Worm (Caenorhabditis elegans) whole organism, L1 larva: ENCODE measurements around the gene F55A11.6.

Source experiments
- C16A3.4 ChIP-seq: fragments of 150-350 bp; optimal IDR thresholded peaks from 2 replicates; lab custom pipeline; 2014; ENCODE audit warnings: missing biosample characterization, missing genetic modification characterization
- C34B4.2 ChIP-seq: sonication (generic microtip); optimal IDR thresholded peaks from 2 replicates; lab custom pipeline; 2017; ENCODE audit warnings: mild to moderate bottlenecking, missing genetic modification characterization, missing compliant biosample characterization
- F16B12.6 ChIP-seq: fragments of 150-350 bp; optimal IDR thresholded peaks from 2 replicates; lab custom pipeline; 2014; ENCODE audit warnings: missing biosample characterization, missing genetic modification characterization
- alr-1 ChIP-seq: fragments of 200-800 bp; sonication (Bioruptor generic); optimal IDR thresholded peaks from 2 replicates; lab custom pipeline; 2018; ENCODE audit warnings: borderline replicate concordance, mild to moderate bottlenecking, missing genetic modification characterization, missing compliant biosample characterization
- blmp-1 ChIP-seq: fragments of 150-350 bp; optimal IDR thresholded peaks from 2 replicates; lab custom pipeline; 2014; ENCODE audit warnings: missing biosample characterization, missing genetic modification characterization
- ceh-63 ChIP-seq: fragments of 200-800 bp; sonication (Bioruptor generic); optimal IDR thresholded peaks from 2 replicates; lab custom pipeline; 2018; ENCODE audit warnings: mild to moderate bottlenecking, missing genetic modification characterization, missing compliant biosample characterization
- ceh-8 ChIP-seq: fragments of 200-800 bp; sonication (Bioruptor generic); optimal IDR thresholded peaks from 2 replicates; lab custom pipeline; 2018; ENCODE audit warnings: mild to moderate bottlenecking, missing genetic modification characterization, moderate library complexity, missing compliant biosample characterization
- ceh-88 ChIP-seq: fragments of 200-800 bp; sonication (Bioruptor generic); IDR thresholded peaks from 2 replicates; pipeline ENCODE4 v1.3.6; 2022; ENCODE audit warnings: missing genetic modification characterization, missing compliant biosample characterization
- dsc-1 ChIP-seq: sonication (generic microtip); optimal IDR thresholded peaks from 2 replicates; lab custom pipeline; 2016; ENCODE audit warnings: mild to moderate bottlenecking, missing genetic modification characterization, missing compliant biosample characterization
- efl-1 ChIP-seq, 4 experiments: fragments of 150-350 bp; optimal IDR thresholded peaks in 3 of 4; peaks in 1 of 4; 1 replicate in 1 of 4; 2 replicates in 3 of 4; lab custom pipeline; 2014; ENCODE audit warnings: missing biosample characterization in 2 of 4, missing genetic modification characterization in 2 of 4, missing genetic modification reagents in 2 of 4
- egl-27 ChIP-seq, 2 experiments: fragments of 150-350 bp in 1 of 2; sonication (generic microtip); optimal IDR thresholded peaks; 3 replicates each; lab custom pipeline; 2017 to 2018; ENCODE audit warnings: missing biosample characterization in 2 of 2, missing genetic modification characterization in 2 of 2, missing genetic modification reagents in 2 of 2
- fkh-10 ChIP-seq: sonication (generic microtip); optimal IDR thresholded peaks from 2 replicates; lab custom pipeline; 2017; ENCODE audit warnings: missing biosample characterization, missing genetic modification reagents, missing genetic modification characterization
- fkh-4 ChIP-seq: sonication (generic microtip); optimal IDR thresholded peaks from 2 replicates; lab custom pipeline; 2016; ENCODE audit warnings: missing compliant biosample characterization, missing genetic modification characterization, borderline replicate concordance
- fos-1 ChIP-seq: fragments of 150-350 bp; optimal IDR thresholded peaks from 2 replicates; lab custom pipeline; 2014; ENCODE audit warnings: missing biosample characterization, missing genetic modification characterization
- grh-1 ChIP-seq: fragments of 200-800 bp; sonication (Bioruptor generic); IDR thresholded peaks from 2 replicates; pipeline ENCODE4 v1.3.6; 2022; ENCODE audit warnings: missing genetic modification reagents, missing genetic modification characterization, missing compliant biosample characterization
- hlh-17 ChIP-seq: fragments of 200-800 bp; sonication (Bioruptor generic); optimal IDR thresholded peaks from 2 replicates; lab custom pipeline; 2018; ENCODE audit warnings: missing genetic modification characterization, mild to moderate bottlenecking, missing compliant biosample characterization, moderate library complexity, borderline replicate concordance
- hlh-4 ChIP-seq: sonication (generic microtip); optimal IDR thresholded peaks from 2 replicates; lab custom pipeline; 2016; ENCODE audit warnings: mild to moderate bottlenecking, missing genetic modification characterization, missing compliant biosample characterization
- irx-1 ChIP-seq: sonication (generic microtip); optimal IDR thresholded peaks from 2 replicates; lab custom pipeline; 2016; ENCODE audit warnings: missing genetic modification characterization, missing compliant biosample characterization
- lin-14 ChIP-seq: fragments of 200-800 bp; sonication (Bioruptor generic); optimal IDR thresholded peaks from 2 replicates; lab custom pipeline; 2018; ENCODE audit warnings: mild to moderate bottlenecking, missing genetic modification characterization, moderate library complexity, missing compliant biosample characterization
- lin-15B ChIP-seq: fragments of 150-350 bp; sonication (generic microtip); optimal IDR thresholded peaks from 3 replicates; lab custom pipeline; 2014; ENCODE audit warnings: missing biosample characterization, missing genetic modification characterization
- lin-35 ChIP-seq, 2 experiments: fragments of 150-350 bp; optimal IDR thresholded peaks; 2 replicates each; lab custom pipeline; 2014; ENCODE audit warnings: missing biosample characterization in 2 of 2, missing genetic modification characterization in 2 of 2, missing genetic modification reagents in 2 of 2
- lin-39 ChIP-seq: fragments of 150-350 bp; optimal IDR thresholded peaks from 2 replicates; lab custom pipeline; 2014; ENCODE audit warnings: missing biosample characterization, missing genetic modification reagents, missing genetic modification characterization
- lsy-2 ChIP-seq, 2 experiments: fragments of 150-350 bp; optimal IDR thresholded peaks; 2 replicates each; lab custom pipeline; 2014; ENCODE audit warnings: missing biosample characterization in 2 of 2, missing genetic modification characterization in 2 of 2
- mdl-1 ChIP-seq, 2 experiments: fragments of 150-350 bp; optimal IDR thresholded peaks; 2 replicates each; lab custom pipeline; 2014 to 2017; ENCODE audit warnings: missing biosample characterization in 2 of 2, missing genetic modification characterization in 2 of 2, inconsistent platforms in 1 of 2
- mep-1 ChIP-seq: fragments of 150-350 bp; optimal IDR thresholded peaks from 2 replicates; lab custom pipeline; 2014; ENCODE audit warnings: missing biosample characterization, missing genetic modification characterization
- nhr-11 ChIP-seq: fragments of 150-350 bp; optimal IDR thresholded peaks from 2 replicates; lab custom pipeline; 2014; ENCODE audit warnings: missing biosample characterization, missing genetic modification characterization
- nhr-19 ChIP-seq: fragments of 200-800 bp; sonication (Bioruptor generic); conservative IDR thresholded peaks from 2 replicates; pipeline ENCODE4 v1.3.6; 2022; ENCODE audit warnings: missing genetic modification characterization, missing compliant biosample characterization
- nhr-20 ChIP-seq: sonication (generic microtip); optimal IDR thresholded peaks from 2 replicates; lab custom pipeline; 2016; ENCODE audit warnings: mild to moderate bottlenecking, missing genetic modification characterization, missing compliant biosample characterization
- nhr-28 ChIP-seq: fragments of 150-350 bp; optimal IDR thresholded peaks from 2 replicates; lab custom pipeline; 2014; ENCODE audit warnings: missing biosample characterization, missing genetic modification characterization
- nhr-47 ChIP-seq: sonication (generic microtip); optimal IDR thresholded peaks from 2 replicates; lab custom pipeline; 2016; ENCODE audit warnings: mild to moderate bottlenecking, missing genetic modification characterization, moderate library complexity, missing compliant biosample characterization
- nhr-71 ChIP-seq: sonication (generic microtip); optimal IDR thresholded peaks from 2 replicates; lab custom pipeline; 2016; ENCODE audit warnings: mild to moderate bottlenecking, missing genetic modification characterization, moderate library complexity, missing compliant biosample characterization
- nhr-77 ChIP-seq: fragments of 150-350 bp; optimal IDR thresholded peaks from 2 replicates; lab custom pipeline; 2014; ENCODE audit warnings: missing biosample characterization, missing genetic modification characterization
- pqm-1 ChIP-seq: sonication (generic microtip); optimal IDR thresholded peaks from 3 replicates; lab custom pipeline; 2017; ENCODE audit warnings: missing biosample characterization, missing genetic modification characterization
- snpc-4 ChIP-seq: fragments of 150-350 bp; optimal IDR thresholded peaks from 2 replicates; lab custom pipeline; 2014; ENCODE audit warnings: missing biosample characterization, missing genetic modification characterization
- snu-23 ChIP-seq: sonication (generic microtip); optimal IDR thresholded peaks from 2 replicates; lab custom pipeline; 2016; ENCODE audit warnings: missing genetic modification characterization, missing compliant biosample characterization
- sox-4 ChIP-seq: sonication (generic microtip); optimal IDR thresholded peaks from 2 replicates; lab custom pipeline; 2016; ENCODE audit warnings: missing genetic modification characterization, missing compliant biosample characterization
- tbx-2 ChIP-seq: sonication (generic microtip); optimal IDR thresholded peaks from 2 replicates; lab custom pipeline; 2016; ENCODE audit warnings: missing genetic modification characterization, missing compliant biosample characterization
- unc-130 ChIP-seq: fragments of 150-350 bp; optimal IDR thresholded peaks from 2 replicates; lab custom pipeline; 2017; ENCODE audit warnings: missing biosample characterization, missing genetic modification characterization, inconsistent platforms
- unc-30 ChIP-seq: sonication (generic microtip); optimal IDR thresholded peaks from 2 replicates; lab custom pipeline; 2017; ENCODE audit warnings: missing biosample characterization, missing genetic modification characterization
- unc-86 ChIP-seq: sonication (generic microtip); optimal IDR thresholded peaks from 2 replicates; lab custom pipeline; 2016; ENCODE audit warnings: missing genetic modification characterization, missing compliant biosample characterization
- unc-98 ChIP-seq: fragments of 200-800 bp; sonication (Bioruptor generic); IDR thresholded peaks from 2 replicates; pipeline ENCODE4 v1.3.6; 2022; ENCODE audit warnings: missing genetic modification characterization, missing compliant biosample characterization
- vab-15 ChIP-seq: sonication (generic microtip); optimal IDR thresholded peaks from 2 replicates; lab custom pipeline; 2017; ENCODE audit warnings: missing genotype, mild to moderate bottlenecking, missing genetic modification characterization, missing compliant biosample characterization
- zag-1 ChIP-seq: fragments of 150-350 bp; optimal IDR thresholded peaks from 2 replicates; lab custom pipeline; 2014; ENCODE audit warnings: missing biosample characterization, missing genetic modification characterization
- ztf-11 ChIP-seq, 2 experiments: sonication (generic microtip); optimal IDR thresholded peaks; 2 replicates each; lab custom pipeline; 2016 to 2017; ENCODE audit warnings: missing genetic modification characterization in 2 of 2, missing biosample characterization in 1 of 2, missing compliant biosample characterization in 1 of 2

F55A11.6 gene

DNA sequence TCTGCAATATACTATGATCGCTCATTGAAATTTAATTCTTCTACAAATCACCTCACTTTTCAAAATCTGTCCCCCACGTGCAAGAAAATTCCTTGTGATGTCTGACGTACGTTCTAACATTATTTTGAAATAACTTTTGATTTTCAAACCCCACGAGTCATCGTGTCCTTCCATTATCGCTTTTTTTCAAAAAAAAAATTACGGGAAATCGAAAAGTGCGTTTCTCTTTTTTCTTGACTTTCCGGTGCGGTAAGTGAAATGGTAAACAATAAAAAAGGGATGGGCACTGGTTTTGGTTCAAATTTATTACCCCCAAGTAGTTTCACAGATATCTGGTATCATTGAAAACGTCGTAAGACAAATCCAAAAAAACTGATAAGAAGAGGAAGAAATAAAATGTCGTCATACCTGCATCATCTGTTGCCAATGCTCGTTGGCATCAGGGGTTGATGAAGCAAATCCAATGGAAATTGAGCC is 26.9 kb downstream of the F55A11.6 start (continued):
- 0 out of 2 replicates have a peak, but pooled peaks have one; percentile 24 for TF ChIP-seq grh-1 (GFP tag; lab: Robert Waterston, UW)
- no peak for TF ChIP-seq alr-1 (tag; lab: Kevin White, UChicago)
- peak; percentile 49 for TF ChIP-seq nhr-47 (tag; lab: Kevin White, UChicago)
- TF ChIP-seq lin-39 = no peak
- peak; percentile 40 for TF ChIP-seq snu-23 (GFP tag; lab: Kevin White, UChicago)

DNA sequence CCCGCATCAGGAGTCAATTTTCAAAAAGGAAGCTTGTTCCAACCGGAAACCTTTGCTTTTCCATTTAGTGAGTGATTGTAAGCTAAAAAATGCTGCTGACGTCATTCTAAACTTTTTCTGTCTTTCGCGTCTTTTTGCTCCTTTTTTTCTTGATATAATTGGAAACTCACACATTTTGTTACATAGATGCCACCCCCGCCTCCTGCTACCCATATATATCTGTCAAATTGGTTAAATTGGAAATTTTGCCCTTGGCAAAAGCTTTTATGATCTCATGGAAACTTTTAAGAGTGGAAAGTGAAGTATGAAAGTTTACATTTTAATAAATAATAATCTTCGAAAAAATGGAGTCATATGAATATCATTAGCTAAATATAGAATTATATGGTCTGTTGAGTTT is 33.3 kb downstream of the F55A11.6 start:
- TF ChIP-seq lsy-2 (tag; optimal IDR thresholded peaks at IDR 0.05; lab: Kevin White, UChicago) = no peak
- TF ChIP-seq mep-1 (tag; lab: Kevin White, UChicago) = no peak
- TF ChIP-seq irx-1 (tag; lab: Kevin White, UChicago) = peak; percentile 9
- no peak for TF ChIP-seq fos-1 (tag; lab: Kevin White, UChicago)
- no peak for TF ChIP-seq efl-1 (optimal IDR thresholded peaks at IDR 0.05; lab: Kevin White, UChicago)
- TF ChIP-seq efl-1 (GFP tag; optimal IDR thresholded peaks at IDR 0.05 in 1 of 2; lab: Kevin White, UChicago) = peak in 1 of 2 experiments; percentile 80
- no peak for TF ChIP-seq nhr-28 (tag; lab: Kevin White, UChicago)
- no peak for TF ChIP-seq tbx-2
- TF ChIP-seq blmp-1 (tag; lab: Kevin White, UChicago) = no peak
- peak; percentile 67 for TF ChIP-seq lin-14 (GFP tag; lab: Kevin White, UChicago)
- no peak for TF ChIP-seq nhr-20 (tag; lab: Kevin White, UChicago)
- no peak for TF ChIP-seq nhr-77 (tag; lab: Kevin White, UChicago)
- no peak for TF ChIP-seq fkh-4 (tag; lab: Kevin White, UChicago)
- no peak for TF ChIP-seq nhr-71 (tag; lab: Kevin White, UChicago)
- TF ChIP-seq egl-27 (tag; optimal IDR thresholded peaks at IDR 0.05; lab: Kevin White, UChicago) = no peak
- peak; percentile 2 for TF ChIP-seq unc-86 (tag; lab: Kevin White, UChicago)
- TF ChIP-seq, all 84 proteins: peak for 4

DNA sequence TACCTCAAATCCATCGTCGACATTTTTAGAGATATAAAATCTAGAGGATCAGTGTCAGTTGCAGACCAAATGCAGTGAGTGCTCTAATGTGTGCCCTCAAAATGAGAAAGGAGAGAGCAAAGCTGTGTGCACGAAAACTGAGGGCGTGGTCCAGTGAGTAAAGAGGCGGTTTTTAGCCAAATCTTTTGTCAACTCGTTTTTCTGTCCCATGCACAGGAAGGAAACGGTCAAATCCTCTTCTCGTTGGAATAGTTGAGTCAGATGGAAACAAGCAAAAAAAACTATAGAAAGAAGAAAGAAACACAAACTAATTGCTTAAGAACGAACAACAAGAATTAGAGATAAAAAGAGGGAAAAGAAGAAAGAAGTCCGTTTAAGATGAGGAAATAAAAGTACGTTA is 35.3 kb downstream of the F55A11.6 start, which contains the start of gene D2023.3:
TSS of gene D2023.3 (minus strand) at position 101 of the 400 bp plus-strand sequence.
- TF ChIP-seq unc-86 (tag; lab: Kevin White, UChicago) (peak; percentile 22), efl-1 (optimal IDR thresholded peaks at IDR 0.05; lab: Kevin White, UChicago) (no peak), efl-1 (GFP tag; optimal IDR thresholded peaks at IDR 0.05 in 1 of 2; lab: Kevin White, UChicago) (no peak), lin-14 (GFP tag; lab: Kevin White, UChicago) (peak; percentile 41), ceh-8 (GFP tag; lab: Kevin White, UChicago) (no peak), lin-35 (GFP tag; optimal IDR thresholded peaks at IDR 0.05; lab: Kevin White, UChicago) (no peak), snpc-4 (tag; lab: Kevin White, UChicago) (no peak), alr-1 (tag; lab: Kevin White, UChicago) (no peak), hlh-17 (no peak), pqm-1 (no peak), ceh-63 (GFP tag; lab: Kevin White, UChicago) (no peak), mdl-1 (tag; optimal IDR thresholded peaks at IDR 0.05; lab: Kevin White, UChicago) (no peak), zag-1 (tag; lab: Kevin White, UChicago) (no peak), F16B12.6 (no peak), nhr-71 (tag; lab: Kevin White, UChicago) (no peak), fkh-10 (GFP tag; lab: Kevin White, UChicago) (no peak), unc-30 (tag; lab: Kevin White, UChicago) (no peak), unc-98 (no peak)

DNA sequence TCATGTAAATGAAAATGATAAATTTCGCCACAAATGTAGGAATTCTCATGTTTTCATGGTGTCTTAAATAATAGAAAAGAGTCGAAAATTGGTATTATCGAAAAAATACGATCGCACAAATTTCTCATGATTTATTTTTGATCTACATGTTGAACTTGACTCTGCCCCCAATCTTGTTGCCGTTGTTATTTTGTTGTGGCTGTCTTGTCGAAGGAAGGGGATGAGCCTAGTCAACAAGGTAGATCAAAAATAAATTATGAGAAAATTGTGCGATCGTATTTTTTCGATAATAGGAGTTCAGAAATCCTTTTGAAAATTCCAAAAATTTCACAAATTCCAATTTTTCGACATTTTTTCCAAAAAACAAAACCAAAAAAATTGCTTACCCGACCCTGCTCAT is 38.9 kb downstream of the F55A11.6 start:
- TF ChIP-seq C16A3.4 (tag; lab: Kevin White, UChicago) (no peak), C34B4.2 (tag; lab: Kevin White, UChicago) (no peak), unc-98 (no peak), vab-15 (no peak), dsc-1 (tag; lab: Kevin White, UChicago) (no peak), unc-130 (tag; lab: Kevin White, UChicago) (no peak), lin-15B (tag; lab: Kevin White, UChicago) (no peak), sox-4 (tag; lab: Kevin White, UChicago) (no peak), nhr-11 (tag; lab: Kevin White, UChicago) (no peak), nhr-19 (no peak), ztf-11 (tag; optimal IDR thresholded peaks at IDR 0.05; lab: Kevin White, UChicago) (no peak), unc-30 (tag; lab: Kevin White, UChicago) (no peak), fkh-10 (GFP tag; lab: Kevin White, UChicago) (no peak), hlh-4 (tag; lab: Kevin White, UChicago) (no peak), ceh-88 (GFP tag; lab: Robert Waterston, UW) (no peak), irx-1 (tag; lab: Kevin White, UChicago) (no peak)
